Fruit fly (Drosophila melanogaster): Measurements from ENCODE around the gene larp.

- no peak for TF ChIP-seq Dll (optimal IDR thresholded peaks at IDR 0.05)
- no peak for TF ChIP-seq pan (optimal IDR thresholded peaks at IDR 0.05)
- no peak for TF ChIP-seq EcR (GFP tag; optimal IDR thresholded peaks at IDR 0.05)
- no peak for TF ChIP-seq CG8478 (optimal IDR thresholded peaks at IDR 0.05)
Measured at dm6 chr3R:28375785-28376184, 39.5 kb upstream of the larp start.

Data from whole organism.